Fruit fly (Drosophila melanogaster) whole organism, embryonic: ENCODE measurements around the gene gry.

Experiments used
- Ada2b ChIP-seq: fragments of 200-800 bp; sonication (Bioruptor generic); IDR thresholded peaks from 2 replicates; pipeline ENCODE4 v1.3.6; 2022; ENCODE audit warnings: missing biosample characterization, missing genetic modification characterization
- Atf-2 ChIP-seq: fragments of 200-800 bp; sonication (Bioruptor generic); optimal IDR thresholded peaks from 2 replicates; lab custom pipeline; 2016; ENCODE audit warnings: missing biosample characterization, missing genetic modification characterization
- Atf6 ChIP-seq: fragments of 200-800 bp; sonication (Bioruptor generic); IDR thresholded peaks from 2 replicates; pipeline ENCODE4 v1.3.6; 2022; ENCODE audit warnings: missing biosample characterization, missing genetic modification characterization
- CG10267 ChIP-seq: fragments of 200-800 bp; sonication (Bioruptor generic); optimal IDR thresholded peaks from 2 replicates; lab custom pipeline; 2018; ENCODE audit warnings: missing biosample characterization, mild to moderate bottlenecking, missing genetic modification characterization, moderate library complexity
- CG10366 ChIP-seq: fragments of 200-800 bp; sonication (Bioruptor generic); IDR thresholded peaks from 2 replicates; pipeline ENCODE4 v1.3.6; 2022; ENCODE audit warnings: missing biosample characterization, missing genetic modification characterization
- CG10959 ChIP-seq: fragments of 200-800 bp; sonication (Bioruptor generic); IDR thresholded peaks from 2 replicates; pipeline ENCODE4 v1.3.6; 2022; ENCODE audit warnings: missing biosample characterization, missing genetic modification characterization
- CG12236 ChIP-seq: fragments of 200-800 bp; sonication (Bioruptor generic); optimal IDR thresholded peaks from 2 replicates; lab custom pipeline; 2016; ENCODE audit warnings: missing biosample characterization, missing genetic modification characterization
- CG1233 ChIP-seq: fragments of 200-800 bp; sonication (Bioruptor generic); optimal IDR thresholded peaks from 4 replicates; lab custom pipeline; 2018; ENCODE audit warnings: missing biosample characterization, mild to moderate bottlenecking, missing genetic modification characterization
- CG14860 ChIP-seq: fragments of 200-800 bp; sonication (Bioruptor generic); IDR thresholded peaks from 3 replicates; pipeline ENCODE4 v1.3.6; 2022; ENCODE audit warnings: missing biosample characterization, missing genetic modification characterization; ENCODE audit not compliant: partially characterized antibody
- CG15601 ChIP-seq: fragments of 200-800 bp; sonication (Bioruptor generic); optimal IDR thresholded peaks from 3 replicates; lab custom pipeline; 2019; ENCODE audit warnings: missing biosample characterization, mild to moderate bottlenecking, missing genetic modification characterization, moderate library complexity
- CG1603 ChIP-seq: fragments of 200-800 bp; sonication (Bioruptor generic); optimal IDR thresholded peaks from 2 replicates; lab custom pipeline; 2019; ENCODE audit warnings: missing biosample characterization, mild to moderate bottlenecking, missing genetic modification characterization, moderate library complexity
- CG17359 ChIP-seq: fragments of 200-800 bp; sonication (Bioruptor generic); optimal IDR thresholded peaks from 3 replicates; lab custom pipeline; 2018; ENCODE audit warnings: missing biosample characterization, mild to moderate bottlenecking, missing genetic modification characterization, moderate library complexity
- CG17361 ChIP-seq: fragments of 200-800 bp; sonication (Bioruptor generic); IDR thresholded peaks from 3 replicates; pipeline ENCODE4 v1.3.6; 2022; ENCODE audit warnings: missing biosample characterization, missing genetic modification characterization
- CG1832 ChIP-seq: fragments of 200-800 bp; sonication (Bioruptor generic); optimal IDR thresholded peaks from 2 replicates; lab custom pipeline; 2017; ENCODE audit warnings: missing biosample characterization, mild to moderate bottlenecking, missing genetic modification characterization, inconsistent platforms
- CG18764 ChIP-seq: fragments of 200-800 bp; sonication (Bioruptor generic); optimal IDR thresholded peaks from 3 replicates; lab custom pipeline; 2016; ENCODE audit warnings: missing biosample characterization, missing genetic modification characterization
- CG2202 ChIP-seq: fragments of 200-800 bp; sonication (Bioruptor generic); optimal IDR thresholded peaks from 2 replicates; lab custom pipeline; 2018; ENCODE audit warnings: missing biosample characterization, mild to moderate bottlenecking, missing genetic modification characterization
- CG2712 ChIP-seq: fragments of 200-800 bp; optimal IDR thresholded peaks from 3 replicates; lab custom pipeline; 2019; ENCODE audit warnings: missing biosample characterization, mild to moderate bottlenecking, missing genetic modification characterization, moderate library complexity
- CG31388 ChIP-seq: fragments of 200-800 bp; sonication (Bioruptor generic); optimal IDR thresholded peaks from 2 replicates; lab custom pipeline; 2016; ENCODE audit warnings: missing biosample characterization, missing genetic modification characterization
- CG5180 ChIP-seq: fragments of 200-800 bp; sonication (Bioruptor generic); optimal IDR thresholded peaks from 3 replicates; lab custom pipeline; 2017; ENCODE audit warnings: missing biosample characterization, missing genetic modification characterization, mild to moderate bottlenecking, moderate library complexity, missing genetic modification reagents
- CG6683 ChIP-seq: fragments of 200-800 bp; sonication (Bioruptor generic); optimal IDR thresholded peaks from 2 replicates; lab custom pipeline; 2017; ENCODE audit warnings: missing biosample characterization, mild to moderate bottlenecking, missing genetic modification characterization, missing genetic modification reagents
- CG7928 ChIP-seq: fragments of 200-800 bp; sonication (Bioruptor generic); optimal IDR thresholded peaks from 2 replicates; lab custom pipeline; 2017; ENCODE audit warnings: missing biosample characterization, mild to moderate bottlenecking, missing genetic modification characterization
- CG8281 ChIP-seq: fragments of 200-800 bp; sonication (Bioruptor generic); optimal IDR thresholded peaks from 2 replicates; lab custom pipeline; 2018; ENCODE audit warnings: missing biosample characterization, mild to moderate bottlenecking, missing genetic modification characterization, moderate library complexity
- CkIIα-i1 ChIP-seq: fragments of 200-800 bp; sonication (Bioruptor generic); IDR thresholded peaks from 2 replicates; pipeline ENCODE4 v1.3.6; 2022; ENCODE audit warnings: missing biosample characterization, missing genetic modification characterization
- Doc2 ChIP-seq: fragments of 200-800 bp; sonication (Bioruptor generic); IDR thresholded peaks from 2 replicates; pipeline ENCODE4 v1.3.6; 2022; ENCODE audit warnings: missing biosample characterization, missing genetic modification characterization
- GATAe ChIP-seq: fragments of 200-800 bp; sonication (Bioruptor generic); conservative IDR thresholded peaks from 2 replicates; pipeline ENCODE4 v1.3.6; 2022; ENCODE audit warnings: missing biosample characterization, missing genetic modification characterization
- HLH4C ChIP-seq: fragments of 200-800 bp; sonication (Bioruptor generic); IDR thresholded peaks from 3 replicates; pipeline ENCODE4 v1.3.6; 2022; ENCODE audit warnings: missing biosample characterization, missing genetic modification characterization; ENCODE audit not compliant: partially characterized antibody
- Hmx ChIP-seq: fragments of 200-800 bp; sonication (Bioruptor generic); optimal IDR thresholded peaks from 2 replicates; lab custom pipeline; 2016; ENCODE audit warnings: missing biosample characterization, missing genetic modification characterization
- Meics ChIP-seq: fragments of 200-800 bp; sonication (Bioruptor generic); optimal IDR thresholded peaks from 2 replicates; lab custom pipeline; 2017; ENCODE audit warnings: missing biosample characterization, mild to moderate bottlenecking, missing genetic modification characterization
- Nf-YC ChIP-seq: fragments of 200-800 bp; optimal IDR thresholded peaks from 3 replicates; lab custom pipeline; 2019; ENCODE audit warnings: missing biosample characterization, mild to moderate bottlenecking, missing genetic modification characterization, moderate library complexity
- Ravus ChIP-seq: fragments of 200-800 bp; sonication (Bioruptor generic); IDR thresholded peaks from 2 replicates; pipeline ENCODE4 v1.3.6; 2022; ENCODE audit warnings: missing biosample characterization, missing genetic modification characterization
- Taf1 ChIP-seq: fragments of 200-800 bp; sonication (Bioruptor generic); IDR thresholded peaks from 2 replicates; pipeline ENCODE4 v1.3.6; 2022; ENCODE audit warnings: missing biosample characterization, missing genetic modification characterization
- ab ChIP-seq: fragments of 200-800 bp; sonication (Bioruptor generic); optimal IDR thresholded peaks from 2 replicates; lab custom pipeline; 2016; ENCODE audit warnings: missing biosample characterization, missing genetic modification characterization
- ac ChIP-seq: fragments of 200-800 bp; sonication (Bioruptor generic); optimal IDR thresholded peaks from 3 replicates; lab custom pipeline; 2017; ENCODE audit warnings: missing biosample characterization, mild to moderate bottlenecking, missing genetic modification characterization
- bsh ChIP-seq, 2 experiments: fragments of 200-800 bp; sonication (Bioruptor generic); optimal IDR thresholded peaks; 2 replicates each; lab custom pipeline; 2017 to 2018; ENCODE audit warnings: mild to moderate bottlenecking in 2 of 2, missing biosample characterization in 2 of 2, missing genetic modification characterization in 2 of 2, moderate library complexity in 1 of 2
- cwo ChIP-seq: fragments of 200-800 bp; sonication (Bioruptor generic); optimal IDR thresholded peaks from 3 replicates; lab custom pipeline; 2017; ENCODE audit warnings: missing biosample characterization, missing genetic modification characterization, mild to moderate bottlenecking, moderate library complexity, missing genetic modification reagents
- gsb-n ChIP-seq: fragments of 200-800 bp; sonication (Bioruptor generic); optimal IDR thresholded peaks from 3 replicates; lab custom pipeline; 2018; ENCODE audit warnings: missing biosample characterization, mild to moderate bottlenecking, missing genetic modification characterization
- hkb ChIP-seq, 2 experiments: fragments of 200-800 bp in 1 of 2; fragments of >200 bp in 1 of 2; sonication (Bioruptor generic) in 1 of 2; IDR thresholded peaks in 1 of 2; optimal IDR thresholded peaks in 1 of 2; 2 replicates each; pipeline versions ENCODE4 v1.3.6 to Lab custom; 2017 to 2022; ENCODE audit warnings: missing biosample characterization in 1 of 2, missing genetic modification characterization in 1 of 2
- ken ChIP-seq: fragments of 200-800 bp; sonication (Bioruptor generic); IDR thresholded peaks from 3 replicates; pipeline ENCODE4 v1.3.6; 2022; ENCODE audit warnings: missing biosample characterization, missing genetic modification characterization
- kni ChIP-seq: fragments of 200-800 bp; sonication (Bioruptor generic); optimal IDR thresholded peaks from 3 replicates; lab custom pipeline; 2017; ENCODE audit warnings: mild to moderate bottlenecking, missing biosample characterization, missing genetic modification reagents, missing genetic modification characterization
- lbe ChIP-seq: fragments of 200-800 bp; sonication (Bioruptor generic); optimal IDR thresholded peaks from 2 replicates; lab custom pipeline; 2016; ENCODE audit warnings: missing biosample characterization, mild to moderate bottlenecking, missing genetic modification characterization
- mam ChIP-seq: fragments of 200-800 bp; sonication (Bioruptor generic); optimal IDR thresholded peaks from 3 replicates; lab custom pipeline; 2016; ENCODE audit warnings: missing biosample characterization, missing genetic modification characterization
- nmo ChIP-seq: fragments of 200-800 bp; sonication (Bioruptor generic); optimal IDR thresholded peaks from 2 replicates; lab custom pipeline; 2018; ENCODE audit warnings: missing biosample characterization, mild to moderate bottlenecking, missing genetic modification characterization, moderate library complexity
- pb ChIP-seq: fragments of 200-800 bp; sonication (Bioruptor generic); optimal IDR thresholded peaks from 3 replicates; lab custom pipeline; 2016; ENCODE audit warnings: missing biosample characterization, missing genetic modification characterization
- psq ChIP-seq: fragments of 200-800 bp; sonication (Bioruptor generic); optimal IDR thresholded peaks from 2 replicates; lab custom pipeline; 2017; ENCODE audit warnings: missing biosample characterization, missing genetic modification characterization
- scrt ChIP-seq: fragments of 200-800 bp; sonication (Bioruptor generic); optimal IDR thresholded peaks from 2 replicates; lab custom pipeline; 2018; ENCODE audit warnings: missing biosample characterization, mild to moderate bottlenecking, missing genetic modification characterization, moderate library complexity
- sd ChIP-seq: fragments of 200-800 bp; sonication (Bioruptor generic); optimal IDR thresholded peaks from 3 replicates; lab custom pipeline; 2018; ENCODE audit warnings: missing biosample characterization, mild to moderate bottlenecking, missing genetic modification characterization, moderate library complexity
- seq ChIP-seq: fragments of 200-800 bp; sonication (Bioruptor generic); IDR thresholded peaks from 2 replicates; pipeline ENCODE4 v1.3.6; 2022; ENCODE audit warnings: missing biosample characterization, missing genetic modification characterization
- twi ChIP-seq: fragments of 200-800 bp; optimal IDR thresholded peaks from 2 replicates; lab custom pipeline; 2019; ENCODE audit warnings: missing biosample characterization, mild to moderate bottlenecking, missing genetic modification characterization, moderate library complexity

Gene gry

DNA sequence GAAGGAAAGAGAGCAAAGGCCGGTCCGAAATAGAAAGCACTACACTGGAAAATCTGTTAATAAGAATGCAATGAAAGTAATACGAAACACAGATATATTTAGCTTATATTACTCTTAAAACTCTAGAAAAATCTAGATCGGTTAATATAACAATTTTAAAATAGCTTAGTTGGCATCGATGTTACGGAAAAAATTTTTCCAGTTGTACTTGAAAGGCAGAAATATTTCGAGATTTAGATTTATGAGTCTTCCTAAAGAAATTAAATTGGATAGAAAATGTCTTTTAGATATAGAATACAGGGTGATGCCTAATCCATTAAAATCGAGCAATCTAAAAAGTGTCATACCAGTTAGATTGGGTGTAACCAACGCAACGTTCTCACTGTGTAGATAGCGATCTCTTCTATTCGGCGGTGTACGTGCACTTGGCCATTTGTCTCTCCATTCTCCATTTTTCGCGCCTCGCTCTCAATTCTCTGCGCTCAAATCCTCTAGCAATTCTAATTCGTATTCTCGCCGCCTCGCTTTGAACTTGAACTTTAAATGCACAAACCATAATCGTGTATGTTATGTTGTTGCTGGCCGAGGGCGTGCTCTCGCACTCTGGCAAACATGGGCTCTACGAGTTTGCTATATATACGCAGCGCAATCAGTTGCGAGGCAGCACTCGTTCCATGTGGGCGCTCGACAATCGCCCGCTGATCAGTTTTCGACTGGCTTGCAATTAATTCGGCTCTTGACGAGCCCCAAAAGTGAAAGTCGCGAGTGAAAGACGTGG is 51.3 kb downstream of the gry start (continued):
- TF ChIP-seq CG1603 (tag; lab: Kevin White, UChicago) (peak; percentile 69), lbe (GFP tag; lab: Kevin White, UChicago) (peak; percentile 42), cwo (peak; percentile 90), CG31388 (GFP tag; lab: Kevin White, UChicago) (peak; percentile 78), Meics (GFP tag; lab: Kevin White, UChicago) (peak; percentile 95), Doc2 (GFP tag; lab: Robert Waterston, UW) (no peak), Ravus (GFP tag; lab: Robert Waterston, UW) (peak; percentile 49), CG17359 (tag; lab: Kevin White, UChicago) (peak; percentile 85), CG15601 (tag; lab: Kevin White, UChicago) (peak; percentile 94), CG17361 (GFP tag; lab: Robert Waterston, UW) (peak; percentile 99), CG10267 (tag; lab: Kevin White, UChicago) (peak; percentile 89), Ada2b (peak; percentile 76), Taf1 (GFP tag; lab: Robert Waterston, UW) (peak; percentile 78; the same call in 1 of the 2 replicates), twi (peak; percentile 93), CG10366 (peak; percentile 82; the same call in 1 of the 2 replicates), Atf-2 (GFP tag; lab: Kevin White, UChicago) (peak; percentile 97), CG1233 (GFP tag; lab: Kevin White, UChicago) (peak; percentile 91), scrt (GFP tag; lab: Kevin White, UChicago) (peak; percentile 80), Atf6 (GFP tag; lab: Robert Waterston, UW) (peak; percentile 86; the same call in 1 of the 2 replicates), Nf-YC (tag; lab: Kevin White, UChicago) (peak; percentile 86), ken (peak; percentile 71; the same call in 2 of the 3 replicates), CG10959 (GFP tag; lab: Robert Waterston, UW) (peak; percentile 66), CG6683 (GFP tag; lab: Kevin White, UChicago) (peak; percentile 78), kni (GFP tag; lab: Kevin White, UChicago) (peak; percentile 93), CG1832 (GFP tag; lab: Kevin White, UChicago) (no peak), CkIIα-i1 (GFP tag; lab: Robert Waterston, UW) (no peak), ab (GFP tag; lab: Kevin White, UChicago) (peak; percentile 92), Hmx (GFP tag; lab: Kevin White, UChicago) (peak; percentile 95), CG7928 (GFP tag; lab: Kevin White, UChicago) (peak; percentile 74), HLH4C (no peak), GATAe (GFP tag; lab: Robert Waterston, UW) (peak; percentile 73), CG12236 (GFP tag; lab: Kevin White, UChicago) (peak; percentile 94), CG2712 (tag; lab: Kevin White, UChicago) (peak; percentile 96), CG2202 (tag; lab: Kevin White, UChicago) (peak; percentile 91), pb (GFP tag; lab: Kevin White, UChicago) (peak; percentile 90), mam (GFP tag; lab: Kevin White, UChicago) (peak; percentile 95), seq (GFP tag; lab: Robert Waterston, UW) (peak; percentile 82), sd (tag; lab: Kevin White, UChicago) (peak; percentile 83), nmo (GFP tag; lab: Kevin White, UChicago) (peak; percentile 98), CG14860 (no peak), hkb (optimal IDR thresholded peaks at IDR 0.05; lab: Kevin White, UChicago) (no peak), hkb (GFP tag; IDR thresholded peaks at IDR 0.05; lab: Robert Waterston, UW) (peak; percentile 80), psq (GFP tag; lab: Kevin White, UChicago) (peak; percentile 87), CG18764 (GFP tag; lab: Kevin White, UChicago) (peak; percentile 88), CG8281 (tag; lab: Kevin White, UChicago) (peak; percentile 79), bsh (GFP tag; optimal IDR thresholded peaks at IDR 0.05; lab: Kevin White, UChicago) (peak; percentile 92 to 94), gsb-n (tag; lab: Kevin White, UChicago) (peak; percentile 91), CG5180 (GFP tag; lab: Kevin White, UChicago) (peak; percentile 81), ac (GFP tag; lab: Kevin White, UChicago) (peak; percentile 45)
